Worm (Caenorhabditis elegans) whole organism, L4 larva: ENCODE data around the gene sucg-1.

Experiments
- F10B5.3 ChIP-seq: sonication (generic microtip); optimal IDR thresholded peaks from 2 replicates; lab custom pipeline; 2016; ENCODE audit warnings: mild to moderate bottlenecking, missing genetic modification characterization, missing compliant biosample characterization
- F26F4.8 ChIP-seq: fragments of 200-800 bp; sonication (Bioruptor generic); conservative IDR thresholded peaks from 2 replicates; pipeline ENCODE4 v1.3.6; 2022; ENCODE audit warnings: missing genetic modification characterization, missing compliant biosample characterization
- F49E8.2 ChIP-seq: sonication (generic microtip); optimal IDR thresholded peaks from 2 replicates; lab custom pipeline; 2016; ENCODE audit warnings: missing compliant biosample characterization, mild to moderate bottlenecking, missing genetic modification characterization, borderline replicate concordance
- Y105C5A.15 ChIP-seq: fragments of 200-800 bp; sonication (Bioruptor generic); IDR thresholded peaks from 2 replicates; pipeline ENCODE4 v1.3.6; 2022; ENCODE audit warnings: missing genetic modification characterization, missing compliant biosample characterization
- Y48G9A.11 ChIP-seq: fragments of 200-800 bp; sonication (Bioruptor generic); IDR thresholded peaks from 2 replicates; pipeline ENCODE4 v1.3.6; 2022; ENCODE audit warnings: missing genetic modification reagents, missing genetic modification characterization, missing compliant biosample characterization
- aha-1 ChIP-seq: fragments of 150-350 bp; peaks from one replicate; lab custom pipeline; 2014; ENCODE audit warnings: missing biosample characterization, missing genetic modification characterization
- arid-1 ChIP-seq: fragments of 200-800 bp; sonication (Bioruptor generic); conservative IDR thresholded peaks from 2 replicates; pipeline ENCODE4 v1.3.6; 2022; ENCODE audit warnings: missing genetic modification reagents, missing genetic modification characterization, missing compliant biosample characterization
- ceh-20 ChIP-seq: fragments of 200-800 bp; sonication (Bioruptor generic); IDR thresholded peaks from 2 replicates; pipeline ENCODE4 v1.3.6; 2022; ENCODE audit warnings: missing genetic modification reagents, missing genetic modification characterization, missing compliant biosample characterization
- cey-2 ChIP-seq: sonication (generic microtip); optimal IDR thresholded peaks from 3 replicates; lab custom pipeline; 2017; ENCODE audit warnings: missing genetic modification characterization, mild to moderate bottlenecking, missing compliant biosample characterization, antibody characterized with exemption, borderline replicate concordance; ENCODE audit not compliant: insufficient read depth
- daf-16 ChIP-seq, 3 experiments: sonication (generic microtip); optimal IDR thresholded peaks; 2 replicates each; lab custom pipeline; 2016 to 2017; ENCODE audit warnings: missing genetic modification characterization in 3 of 3, missing genetic modification reagents in 3 of 3, mild to moderate bottlenecking in 2 of 3, missing compliant biosample characterization in 2 of 3, missing biosample characterization in 1 of 3, moderate library complexity in 1 of 3
- duxl-1 ChIP-seq: sonication (generic microtip); optimal IDR thresholded peaks from 2 replicates; lab custom pipeline; 2016; ENCODE audit warnings: mild to moderate bottlenecking, missing genetic modification characterization, moderate library complexity, missing compliant biosample characterization; ENCODE audit not compliant: poor library complexity
- dve-1 ChIP-seq: sonication (generic microtip); optimal IDR thresholded peaks from 2 replicates; lab custom pipeline; 2017; ENCODE audit warnings: antibody characterized with exemption, mild to moderate bottlenecking, missing genetic modification characterization, missing compliant biosample characterization; ENCODE audit not compliant: insufficient read depth
- egl-27 ChIP-seq: sonication (generic microtip); optimal IDR thresholded peaks from 3 replicates; lab custom pipeline; 2017; ENCODE audit warnings: missing biosample characterization, missing genetic modification reagents, missing genetic modification characterization
- lsy-2 ChIP-seq, 2 experiments: fragments of 150-350 bp in 1 of 2; sonication (generic microtip) in 1 of 2; optimal IDR thresholded peaks; 2 replicates each; lab custom pipeline; 2014 to 2017; ENCODE audit warnings: missing biosample characterization in 2 of 2, missing genetic modification characterization in 2 of 2
- mdl-1 ChIP-seq, 2 experiments: fragments of 150-350 bp in 1 of 2; sonication (generic microtip) in 1 of 2; optimal IDR thresholded peaks; 2 replicates each; lab custom pipeline; 2014 to 2017; ENCODE audit warnings: missing biosample characterization in 2 of 2, missing genetic modification characterization in 2 of 2
- mxl-2 ChIP-seq: fragments of 200-800 bp; sonication (Bioruptor generic); conservative IDR thresholded peaks from 2 replicates; pipeline ENCODE4 v1.3.6; 2022; ENCODE audit warnings: missing genetic modification reagents, missing genetic modification characterization, missing compliant biosample characterization
- nhr-102 ChIP-seq: sonication (generic microtip); optimal IDR thresholded peaks from 2 replicates; lab custom pipeline; 2016; ENCODE audit warnings: mild to moderate bottlenecking, missing genetic modification characterization, moderate library complexity, missing compliant biosample characterization
- nhr-28 ChIP-seq: fragments of 150-350 bp; optimal IDR thresholded peaks from 2 replicates; lab custom pipeline; 2014; ENCODE audit warnings: missing biosample characterization, missing genetic modification characterization
- nhr-41 ChIP-seq: fragments of 200-800 bp; sonication (Bioruptor generic); IDR thresholded peaks from 2 replicates; pipeline ENCODE4 v1.3.6; 2022; ENCODE audit warnings: missing genetic modification reagents, missing genetic modification characterization, missing compliant biosample characterization
- php-3 ChIP-seq: fragments of 200-800 bp; sonication (Bioruptor generic); IDR thresholded peaks from 2 replicates; pipeline ENCODE4 v1.3.6; 2022; ENCODE audit warnings: missing genetic modification reagents, missing genetic modification characterization, missing compliant biosample characterization
- pqm-1 ChIP-seq: sonication (generic microtip); optimal IDR thresholded peaks from 2 replicates; lab custom pipeline; 2017; ENCODE audit warnings: missing biosample characterization, missing genetic modification characterization
- saeg-2 ChIP-seq: fragments of 200-800 bp; sonication (Bioruptor generic); IDR thresholded peaks from 2 replicates; pipeline ENCODE4 v1.3.6; 2022; ENCODE audit warnings: missing genetic modification reagents, missing genetic modification characterization, missing compliant biosample characterization
- set-16 ChIP-seq: fragments of 200-800 bp; sonication (Bioruptor generic); IDR thresholded peaks from 2 replicates; pipeline ENCODE4 v1.3.6; 2022; ENCODE audit warnings: missing genetic modification reagents, missing genetic modification characterization, missing compliant biosample characterization
- skn-1 ChIP-seq: fragments of 150-350 bp; optimal IDR thresholded peaks from 2 replicates; lab custom pipeline; 2014; ENCODE audit warnings: missing biosample characterization, missing genetic modification characterization
- snpc-1.2 ChIP-seq: fragments of 200-800 bp; sonication (Bioruptor generic); IDR thresholded peaks from 2 replicates; pipeline ENCODE4 v1.3.6; 2022; ENCODE audit warnings: missing genetic modification reagents, missing genetic modification characterization, missing compliant biosample characterization
- snpc-4 ChIP-seq: fragments of 150-350 bp; optimal IDR thresholded peaks from 2 replicates; lab custom pipeline; 2014; ENCODE audit warnings: missing biosample characterization, missing genetic modification characterization
- unc-130 ChIP-seq: sonication (generic microtip); optimal IDR thresholded peaks from 2 replicates; lab custom pipeline; 2016; ENCODE audit warnings: missing genetic modification reagents, missing genetic modification characterization, missing compliant biosample characterization
- unc-62 ChIP-seq, 3 experiments: fragments of 150-350 bp in 1 of 3; sonication (generic microtip); optimal IDR thresholded peaks in 2 of 3; peaks in 1 of 3; 1 replicate in 1 of 3; 2 replicates in 2 of 3; lab custom pipeline; 2014 to 2017; ENCODE audit warnings: missing biosample characterization in 3 of 3, missing genetic modification characterization in 3 of 3, missing genetic modification reagents in 3 of 3, missing genotype in 1 of 3
- zag-1 ChIP-seq: fragments of 150-350 bp; optimal IDR thresholded peaks from 2 replicates; lab custom pipeline; 2014; ENCODE audit warnings: missing biosample characterization, missing genetic modification characterization
- zip-2 ChIP-seq: fragments of 150-350 bp; optimal IDR thresholded peaks from 2 replicates; lab custom pipeline; 2014; ENCODE audit warnings: missing biosample characterization, missing genetic modification characterization

Gene sucg-1

DNA sequence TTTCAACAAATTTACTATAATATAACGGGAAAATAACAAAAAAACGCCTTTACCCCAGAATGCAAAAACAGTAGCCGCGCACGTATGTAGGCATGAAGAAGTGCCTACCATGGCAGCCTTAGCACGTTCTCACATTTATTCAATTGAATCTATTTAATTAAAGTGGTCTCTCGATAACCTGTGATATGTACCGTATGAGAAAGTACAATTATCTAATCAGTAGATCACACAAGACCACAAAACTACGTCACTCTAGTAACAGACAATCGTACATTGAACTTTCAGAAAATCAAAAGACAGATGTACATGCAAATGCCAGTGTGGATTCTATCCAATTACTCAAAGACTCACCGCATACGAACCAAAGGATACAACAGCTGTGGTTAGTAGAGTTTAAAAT is 16.5 kb upstream of the sucg-1 start (continued):
- TF ChIP-seq daf-16 (GFP tag; optimal IDR thresholded peaks at IDR 0.05; lab: Kevin White, UChicago), result no peak
- TF ChIP-seq daf-16 (tag; optimal IDR thresholded peaks at IDR 0.05; lab: Kevin White, UChicago), result peak; percentile 13
- TF ChIP-seq snpc-4 (tag; lab: Kevin White, UChicago), result no peak
- no peak for TF ChIP-seq Y105C5A.15 (GFP tag; lab: Robert Waterston, UW)
- no peak for TF ChIP-seq arid-1 (GFP tag; lab: Robert Waterston, UW)
- no peak for TF ChIP-seq nhr-102 (tag; lab: Kevin White, UChicago)
- TF ChIP-seq, all 104 proteins: peak for 6

DNA sequence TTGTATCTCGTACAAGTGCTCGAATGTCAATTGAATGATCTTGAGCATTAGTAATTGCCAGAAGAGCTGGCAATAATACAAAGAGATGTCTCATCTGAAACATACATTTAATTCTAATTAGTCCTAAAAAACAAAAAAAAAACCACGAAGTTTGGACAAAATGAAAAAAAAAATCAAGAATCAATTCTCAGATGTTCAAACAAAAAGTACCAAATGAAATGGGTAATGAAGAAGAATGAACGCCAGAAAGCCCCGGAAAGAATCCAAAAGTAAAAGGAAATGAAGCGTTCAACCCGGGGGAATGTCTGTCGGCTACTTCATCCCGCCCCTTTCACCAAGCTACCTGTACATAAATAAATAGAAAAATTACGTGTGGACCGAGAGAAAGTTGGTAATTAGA is 10.8 kb upstream of the sucg-1 start, which contains the start of gene F33D4.6:
Gene F33D4.6, minus strand, starts transcription at position 101 of the 400 bp plus-strand sequence.
- TF ChIP-seq egl-27 (tag; lab: Kevin White, UChicago) (no peak), mxl-2 (GFP tag; lab: Robert Waterston, UW) (no peak), php-3 (GFP tag; lab: Robert Waterston, UW) (no peak), snpc-4 (tag; lab: Kevin White, UChicago) (no peak), skn-1 (no peak), unc-130 (GFP tag; lab: Kevin White, UChicago) (no peak)

DNA sequence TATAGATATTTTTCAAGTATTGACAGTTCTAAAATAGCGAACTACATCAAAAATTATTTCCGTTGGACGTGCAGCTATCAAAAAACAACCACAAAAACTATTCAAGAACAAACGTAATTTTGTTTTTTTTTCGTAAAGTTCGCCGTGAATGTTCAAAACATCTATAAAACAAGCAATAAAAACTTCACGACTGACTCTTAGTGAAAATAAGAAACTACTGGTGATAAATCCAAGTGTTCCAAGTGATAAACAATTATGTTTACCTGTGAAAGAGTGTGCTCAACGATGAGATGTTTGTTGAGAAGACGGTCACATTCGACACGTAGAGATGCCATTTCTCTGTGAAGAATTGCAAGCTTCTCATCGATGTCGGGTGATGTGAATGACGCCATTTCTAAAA is 5.9 kb upstream of the sucg-1 start, which contains the start of gene C50F7.6:
Gene C50F7.6, minus strand, starts transcription at position 394 of the 400 bp plus-strand sequence.
- TF ChIP-seq daf-16 (GFP tag; optimal IDR thresholded peaks at IDR 0.05; lab: Kevin White, UChicago) (peak in 1 of 2 experiments; percentile 78), daf-16 (tag; optimal IDR thresholded peaks at IDR 0.05; lab: Kevin White, UChicago) (no peak), nhr-41 (GFP tag; lab: Robert Waterston, UW) (no peak)

DNA sequence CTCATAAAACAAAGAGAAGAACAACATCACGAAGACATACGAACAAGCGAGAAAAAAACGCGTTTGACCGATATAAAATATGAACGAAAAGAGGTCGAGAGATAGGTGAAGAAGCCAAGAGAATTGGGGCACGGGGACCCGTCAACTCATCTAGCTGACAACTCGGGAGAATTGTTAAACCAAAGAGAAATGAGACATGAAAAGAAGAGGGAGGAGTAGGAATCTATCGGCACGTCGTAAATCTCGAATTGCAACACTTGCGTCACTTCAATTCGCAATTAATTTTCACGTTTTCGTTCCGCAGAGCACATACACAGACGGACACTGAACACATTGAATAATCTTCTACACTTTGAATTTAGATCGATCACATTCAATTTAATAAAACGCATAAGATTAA is 5.2 kb upstream of the sucg-1 start:
- TF ChIP-seq Y48G9A.11 (GFP tag; lab: Robert Waterston, UW), result no peak
- peak in 1 of 2 experiments; percentile 7 for TF ChIP-seq unc-62 (GFP tag; optimal IDR thresholded peaks at IDR 0.05 in 1 of 2; lab: Kevin White, UChicago)
- no peak for TF ChIP-seq unc-62 (tag; optimal IDR thresholded peaks at IDR 0.05; lab: Kevin White, UChicago)

DNA sequence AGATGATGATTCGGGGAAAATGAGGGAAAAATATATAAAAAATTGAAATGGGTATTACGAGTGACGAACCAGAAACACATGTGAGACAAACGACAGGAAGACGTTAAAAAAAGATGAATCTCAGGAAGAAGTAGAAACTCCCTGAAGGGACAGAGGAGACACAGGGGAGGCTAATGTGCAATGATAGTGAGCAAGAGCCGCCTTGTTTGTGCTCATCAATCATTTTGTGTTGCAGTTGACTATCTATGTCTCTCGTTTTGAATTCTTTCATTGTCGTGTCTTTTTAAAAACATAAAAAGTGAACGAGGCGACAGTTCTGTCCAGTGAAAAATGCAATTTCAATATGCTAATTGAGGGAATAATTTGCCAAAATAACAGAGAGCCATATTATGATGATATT is 3.8 kb upstream of the sucg-1 start:
- no peak for TF ChIP-seq snpc-1.2 (GFP tag; lab: Robert Waterston, UW)
- no peak for TF ChIP-seq nhr-28 (tag; lab: Kevin White, UChicago)
- peak; percentile 69 for TF ChIP-seq aha-1 (tag; lab: Kevin White, UChicago)
- peak in 1 of 2 experiments; percentile 14 for TF ChIP-seq unc-62 (GFP tag; optimal IDR thresholded peaks at IDR 0.05 in 1 of 2; lab: Kevin White, UChicago)
- no peak for TF ChIP-seq unc-62 (tag; optimal IDR thresholded peaks at IDR 0.05; lab: Kevin White, UChicago)
- TF ChIP-seq cey-2 (tag; lab: Kevin White, UChicago), result no peak
- TF ChIP-seq F49E8.2 (tag; lab: Kevin White, UChicago), result no peak
- no peak for TF ChIP-seq duxl-1 (tag; lab: Kevin White, UChicago)

DNA sequence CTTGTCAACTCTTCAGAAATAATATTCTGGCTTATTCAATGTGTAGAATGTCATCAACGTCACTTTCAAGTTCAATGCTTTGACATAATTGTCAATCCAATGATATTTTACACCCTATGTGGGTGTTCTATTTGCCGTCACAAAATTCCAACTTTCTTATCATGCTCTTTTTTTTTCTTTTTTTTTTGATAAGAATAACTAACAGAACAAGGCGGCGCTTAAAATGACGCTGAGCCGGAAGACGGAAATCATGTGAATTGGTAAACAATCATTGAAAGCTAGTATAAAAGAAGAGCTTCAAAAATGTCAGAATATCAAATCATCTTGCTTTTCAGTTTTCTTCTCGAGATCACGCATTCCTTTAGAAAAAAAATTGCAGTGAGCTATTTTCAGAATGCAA is 2.4 kb upstream of the sucg-1 start, which contains the start of gene C50F7.5:
Gene C50F7.5, plus strand, starts transcription at position 395 of the 400 bp plus-strand sequence.
- no peak for TF ChIP-seq zag-1 (tag; lab: Kevin White, UChicago)
- no peak for TF ChIP-seq unc-62 (GFP tag; optimal IDR thresholded peaks at IDR 0.05 in 1 of 2; lab: Kevin White, UChicago)
- TF ChIP-seq unc-62 (tag; optimal IDR thresholded peaks at IDR 0.05; lab: Kevin White, UChicago), result no peak
- TF ChIP-seq lsy-2 (tag; optimal IDR thresholded peaks at IDR 0.05; lab: Kevin White, UChicago), result no peak
- TF ChIP-seq dve-1, result peak; percentile 40
- TF ChIP-seq pqm-1 (tag; lab: Kevin White, UChicago), result peak; percentile 68
- TF ChIP-seq saeg-2 (GFP tag; lab: Robert Waterston, UW), result no peak
- TF ChIP-seq mdl-1 (tag; optimal IDR thresholded peaks at IDR 0.05; lab: Kevin White, UChicago), result no peak

DNA sequence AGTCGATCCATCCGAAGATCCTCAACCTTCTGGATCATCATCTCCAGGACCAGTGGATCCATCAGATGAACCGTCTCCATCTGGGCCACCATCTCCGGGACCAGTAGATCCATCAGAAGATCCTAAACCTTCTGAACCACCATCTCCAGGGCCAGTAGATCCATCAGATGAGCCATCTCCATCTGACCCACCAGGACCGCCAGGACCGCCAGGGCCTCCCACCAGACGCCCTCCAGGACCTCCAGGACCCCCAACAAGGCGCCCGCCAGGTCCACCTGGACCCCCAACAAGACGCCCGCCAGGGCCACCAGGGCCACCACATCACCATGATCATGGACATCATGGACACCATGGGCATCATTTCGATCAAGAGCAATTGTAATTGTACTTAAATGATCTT is 1.5 kb upstream of the sucg-1 start:
- TF ChIP-seq F26F4.8, result no peak
- no peak for TF ChIP-seq ceh-20 (GFP tag; lab: Robert Waterston, UW)
- no peak for TF ChIP-seq F10B5.3 (tag; lab: Kevin White, UChicago)
- 0 out of 2 replicates have a peak, but pooled peaks have one; percentile 21 for TF ChIP-seq Y48G9A.11 (GFP tag; lab: Robert Waterston, UW)
- TF ChIP-seq aha-1 (tag; lab: Kevin White, UChicago), result peak; percentile 87
- TF ChIP-seq zip-2, result no peak
- peak; percentile 95 for TF ChIP-seq set-16 (GFP tag; lab: Robert Waterston, UW)
- 0 out of 2 replicates have a peak, but pooled peaks have one; percentile 22 for TF ChIP-seq saeg-2 (GFP tag; lab: Robert Waterston, UW)
